Fruit fly (Drosophila melanogaster): ENCODE data around the gene CG32365.
A peak's percentile ranks its signal among the peaks of the same experiment; 100 is the strongest.

The CG32365 gene

dm6 chr3L:7855778-7856625, 12.8 kb upstream of the CG32365 start (continued):
- TF ChIP-seq salr (GFP tag; optimal IDR thresholded peaks at IDR 0.05) (peak in 1 of 2 experiments; percentile 80), CG8119 (GFP tag; IDR thresholded peaks at IDR 0.05) (peak; percentile 78), vri (GFP tag; optimal IDR thresholded peaks at IDR 0.05) (peak; percentile 95), topi (GFP tag; optimal IDR thresholded peaks at IDR 0.05) (peak; percentile 19), Sox14 (GFP tag; optimal IDR thresholded peaks at IDR 0.05) (no peak), fkh (GFP tag; optimal IDR thresholded peaks at IDR 0.05) (peak; percentile 16), CG11762 (GFP tag; optimal IDR thresholded peaks at IDR 0.05; ENCODE audit: insufficient read depth) (peak; percentile 56), Hr39 (GFP tag; optimal IDR thresholded peaks at IDR 0.05) (peak; percentile 14), CG32006 (GFP tag; optimal IDR thresholded peaks at IDR 0.05) (peak; percentile 80), Gug (GFP tag; IDR thresholded peaks at IDR 0.05) (peak; percentile 79), CG3919 (GFP tag; optimal IDR thresholded peaks at IDR 0.05) (peak; percentile 51), CG6808 (GFP tag; optimal IDR thresholded peaks at IDR 0.05) (peak; percentile 32), CG16779 (tag; optimal IDR thresholded peaks at IDR 0.05) (no peak), CG7368 (GFP tag; optimal IDR thresholded peaks at IDR 0.05) (peak; percentile 18), CG10631 (GFP tag; optimal IDR thresholded peaks at IDR 0.05) (peak; percentile 55), esn (GFP tag; optimal IDR thresholded peaks at IDR 0.05) (peak; percentile 54), Met (GFP tag; optimal IDR thresholded peaks at IDR 0.05) (peak; percentile 50), CG4318 (GFP tag; optimal IDR thresholded peaks at IDR 0.05) (peak; percentile 45), CG9139 (GFP tag; optimal IDR thresholded peaks at IDR 0.05) (no peak), OdsH (GFP tag; optimal IDR thresholded peaks at IDR 0.05) (peak; percentile 74), Lpt (GFP tag; optimal IDR thresholded peaks at IDR 0.05) (peak; percentile 25), fd59A (GFP tag; optimal IDR thresholded peaks at IDR 0.05) (peak; percentile 21), CG8632 (GFP tag; optimal IDR thresholded peaks at IDR 0.05) (peak; percentile 45), Ets96B (tag; optimal IDR thresholded peaks at IDR 0.05) (no peak), Blimp-1 (GFP tag; optimal IDR thresholded peaks at IDR 0.05) (peak; percentile 14), CG3032 (tag; optimal IDR thresholded peaks at IDR 0.05) (peak; percentile 13)

DNA sequence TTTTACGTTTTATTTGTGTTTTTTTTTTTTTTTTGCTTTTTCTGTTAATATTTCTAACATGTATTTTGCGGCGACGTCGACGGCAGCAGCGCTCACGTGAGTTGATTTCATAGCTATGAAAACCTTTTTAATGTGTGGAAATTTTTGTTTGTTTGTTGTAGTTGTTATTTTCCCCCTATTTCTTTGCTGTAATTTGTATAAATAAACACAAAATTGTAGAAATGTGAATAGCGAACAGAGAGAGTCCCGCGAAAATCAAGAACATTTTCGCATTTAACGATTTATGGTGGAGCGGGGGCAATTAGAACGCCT, 12.3 kb upstream of the CG32365 start:
- no peak for TF ChIP-seq Eip75B (GFP tag; optimal IDR thresholded peaks at IDR 0.05)
- no peak for TF ChIP-seq CG34406 (GFP tag; optimal IDR thresholded peaks at IDR 0.05)
- TF ChIP-seq CG10631 (GFP tag; optimal IDR thresholded peaks at IDR 0.05): no peak
- TF ChIP-seq svp (GFP tag): no peak
- peak; percentile 65; the same call in 2 of the 3 replicates for TF ChIP-seq CG8119 (GFP tag; IDR thresholded peaks at IDR 0.05)
- no peak for TF ChIP-seq pdm3 (GFP tag; optimal IDR thresholded peaks at IDR 0.05)

DNA sequence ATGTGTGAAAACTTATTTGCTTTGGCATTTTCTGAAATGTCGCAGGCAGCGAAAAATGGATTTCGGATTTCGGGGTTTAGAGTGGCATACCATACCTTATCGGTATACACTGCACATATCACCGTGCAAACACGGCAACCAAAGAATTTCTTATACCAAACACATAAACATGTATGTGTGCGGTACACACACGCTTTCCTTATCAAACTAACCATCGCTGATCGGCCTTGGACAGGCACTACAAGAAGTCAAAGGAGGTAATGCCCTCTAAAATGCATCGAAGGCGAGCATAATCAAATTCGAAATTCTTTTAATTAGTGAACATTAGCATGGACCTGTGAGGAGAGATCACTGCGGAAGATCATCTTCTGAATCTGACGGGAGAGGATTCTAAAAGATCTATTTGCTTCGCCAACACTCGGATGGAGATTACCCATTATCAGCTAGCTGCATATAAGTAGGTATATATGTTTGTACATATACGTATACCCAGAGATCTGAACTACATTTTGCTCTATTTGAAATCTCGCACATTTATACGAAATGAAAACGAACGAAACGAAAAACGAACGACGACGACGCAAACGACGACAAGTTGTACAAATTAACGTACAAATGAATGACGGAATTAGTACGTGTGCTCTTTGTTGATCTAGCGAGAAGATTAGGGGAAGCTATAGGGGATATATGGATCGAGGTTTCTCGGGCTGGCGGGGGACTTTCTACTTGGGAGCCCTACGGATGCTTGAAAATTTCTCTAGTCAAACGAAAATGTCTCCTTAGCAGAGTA, 10.3 kb upstream of the CG32365 start:
- TF ChIP-seq CG6808 (GFP tag; optimal IDR thresholded peaks at IDR 0.05): no peak
- TF ChIP-seq fkh (GFP tag; optimal IDR thresholded peaks at IDR 0.05): peak; percentile 58
- peak; percentile 24 for TF ChIP-seq CG16779 (tag; optimal IDR thresholded peaks at IDR 0.05)

- 0 out of 3 replicates have a peak, but pooled peaks have one; percentile 11 for TF ChIP-seq CG6163 (GFP tag; IDR thresholded peaks at IDR 0.05)
- TF ChIP-seq eg (GFP tag; IDR thresholded peaks at IDR 0.05): 0 out of 3 replicates have a peak, but pooled peaks have one; percentile 44
- no peak for TF ChIP-seq fd85E (GFP tag; optimal IDR thresholded peaks at IDR 0.05)
- TF ChIP-seq fkh (GFP tag; optimal IDR thresholded peaks at IDR 0.05): peak; percentile 80
- TF ChIP-seq CG11294 (GFP tag; IDR thresholded peaks at IDR 0.05): no peak
- TF ChIP-seq CG4318 (GFP tag; optimal IDR thresholded peaks at IDR 0.05): no peak
Observed at dm6 chr3L:7859802-7860201, 9.0 kb upstream of the CG32365 start.
